Fruit fly (Drosophila melanogaster): ENCODE measurements around the gene CG6999.
A peak's percentile ranks its signal among the peaks of the same experiment; 100 is the strongest.

Gene CG6999

DNA sequence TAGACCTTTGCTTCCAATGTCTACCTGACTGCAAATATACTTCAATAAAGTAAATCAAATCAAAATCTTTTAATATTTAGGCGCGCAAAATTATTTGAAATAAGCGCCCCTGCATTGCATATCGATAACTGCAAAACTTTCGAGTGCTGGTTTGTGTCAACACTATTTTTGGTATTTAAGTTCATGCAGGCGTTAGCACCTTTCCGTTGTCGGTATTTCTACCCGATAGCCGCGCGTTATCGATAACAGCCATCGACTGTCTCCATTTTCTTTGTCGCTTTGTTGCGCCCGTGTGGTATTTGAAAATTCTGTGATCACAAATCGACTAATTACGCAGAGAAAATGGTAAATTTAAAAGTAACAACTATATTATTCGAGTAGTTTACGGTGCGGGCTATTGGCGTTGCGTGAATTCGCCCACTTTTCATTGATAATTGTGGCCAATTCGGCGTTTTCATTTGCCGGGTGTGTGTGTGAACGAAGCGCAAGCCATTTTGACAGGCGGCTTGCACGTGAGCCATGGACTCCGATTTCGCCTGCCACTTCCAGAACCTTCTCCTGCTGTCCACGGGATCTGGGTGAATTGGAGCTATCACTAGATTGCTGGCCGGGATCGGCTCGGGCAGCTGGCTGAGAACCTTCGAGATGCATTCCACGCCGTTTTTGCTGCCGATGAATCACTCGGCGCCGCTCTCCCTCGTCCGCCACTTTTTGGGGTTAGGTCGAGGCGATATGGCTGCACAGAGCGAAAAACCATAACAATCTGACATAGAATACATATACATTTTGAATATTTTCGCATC is 1.3 kb downstream of the CG6999 start, which contains the start of gene CCT2 (continued):
- TF ChIP-seq CG4328 (GFP tag; optimal IDR thresholded peaks at IDR 0.05) (no peak), CG6689 (GFP tag; IDR thresholded peaks at IDR 0.05) (no peak), Chrac-16 (GFP tag; optimal IDR thresholded peaks at IDR 0.05) (no peak), Bdp1 (GFP tag; optimal IDR thresholded peaks at IDR 0.05) (no peak), Antp (GFP tag; optimal IDR thresholded peaks at IDR 0.05) (no peak), CG13287 (GFP tag; IDR thresholded peaks at IDR 0.05; ENCODE audit: partially characterized antibody) (peak; percentile 74), Ets65A (GFP tag) (no peak), CG3995 (GFP tag; optimal IDR thresholded peaks at IDR 0.05) (no peak), Hmr (GFP tag; optimal IDR thresholded peaks at IDR 0.05) (no peak), CG8089 (GFP tag; optimal IDR thresholded peaks at IDR 0.05) (no peak), br (optimal IDR thresholded peaks at IDR 0.05) (no peak), otp (GFP tag; IDR thresholded peaks at IDR 0.05) (no peak), CG15011 (GFP tag; optimal IDR thresholded peaks at IDR 0.05) (no peak), mirr (GFP tag; optimal IDR thresholded peaks at IDR 0.05) (no peak), stwl (tag; optimal IDR thresholded peaks at IDR 0.05) (peak; percentile 31), CG30431 (GFP tag; optimal IDR thresholded peaks at IDR 0.05) (no peak), Scr (GFP tag; IDR thresholded peaks at IDR 0.05; ENCODE audit: partially characterized antibody) (peak; percentile 58), tx (GFP tag; optimal IDR thresholded peaks at IDR 0.05) (no peak), eve (GFP tag; optimal IDR thresholded peaks at IDR 0.05) (no peak), CG2116 (GFP tag; optimal IDR thresholded peaks at IDR 0.05) (peak; percentile 86), Bteb2 (GFP tag; optimal IDR thresholded peaks at IDR 0.05) (no peak), CG17912 (GFP tag; optimal IDR thresholded peaks at IDR 0.05) (no peak), wor (GFP tag; IDR thresholded peaks at IDR 0.05) (no peak), bab2 (GFP tag; optimal IDR thresholded peaks at IDR 0.05) (no peak), Asciz (GFP tag; optimal IDR thresholded peaks at IDR 0.05) (no peak), HLH3B (GFP tag; IDR thresholded peaks at IDR 0.05) (no peak), cwo (GFP tag; optimal IDR thresholded peaks at IDR 0.05) (no peak), CG17612 (GFP tag; IDR thresholded peaks at IDR 0.05) (no peak), pzg (GFP tag; optimal IDR thresholded peaks at IDR 0.05) (peak; percentile 94), CG33557 (GFP tag; optimal IDR thresholded peaks at IDR 0.05) (no peak), CG31441 (GFP tag; IDR thresholded peaks at IDR 0.05) (no peak), scrt (GFP tag; optimal IDR thresholded peaks at IDR 0.05) (no peak), fru (optimal IDR thresholded peaks at IDR 0.05) (no peak), mam (GFP tag; optimal IDR thresholded peaks at IDR 0.05) (no peak), grn (GFP tag; optimal IDR thresholded peaks at IDR 0.05) (no peak), Dip3 (GFP tag; optimal IDR thresholded peaks at IDR 0.05) (no peak), Hey (tag; optimal IDR thresholded peaks at IDR 0.05) (no peak), Pdp1 (GFP tag; optimal IDR thresholded peaks at IDR 0.05) (no peak), Neu2 (GFP tag; optimal IDR thresholded peaks at IDR 0.05; ENCODE audit: borderline replicate concordance) (no peak), CG31388 (GFP tag; optimal IDR thresholded peaks at IDR 0.05) (no peak), D (optimal IDR thresholded peaks at IDR 0.05) (no peak), D (GFP tag; optimal IDR thresholded peaks at IDR 0.05) (no peak), CG8924 (tag; optimal IDR thresholded peaks at IDR 0.05) (no peak), CG15269 (tag; optimal IDR thresholded peaks at IDR 0.05) (no peak), Doc2 (GFP tag; IDR thresholded peaks at IDR 0.05) (no peak), repo (GFP tag; optimal IDR thresholded peaks at IDR 0.05) (no peak), gem (tag; optimal IDR thresholded peaks at IDR 0.05) (no peak), Sry-β (GFP tag; optimal IDR thresholded peaks at IDR 0.05) (no peak), Hmx (GFP tag; optimal IDR thresholded peaks at IDR 0.05) (no peak), CG1233 (GFP tag; optimal IDR thresholded peaks at IDR 0.05) (no peak), wdn (GFP tag; IDR thresholded peaks at IDR 0.05) (no peak)

All from whole organism, embryonic.